Fruit fly (Drosophila melanogaster): ENCODE data around the gene Ube3a.

dm6 chr3L:11242410-11243291 lies 32.3 kb upstream of the Ube3a start:
- TF ChIP-seq CTCF (optimal IDR thresholded peaks at IDR 0.05): no peak
- TF ChIP-seq CG8478 (optimal IDR thresholded peaks at IDR 0.05): no peak

All from S2 (cell line).